Fruit fly (Drosophila melanogaster) Kc167 (cell line): ENCODE results near the gene CG33269.

Experiments used
- Myc ChIP-seq: fragments of >200 bp; optimal IDR thresholded peaks from 2 replicates; lab custom pipeline; 2017; ENCODE audit warnings: missing external identifiers
- Sin3A ChIP-seq: fragments of >200 bp; optimal IDR thresholded peaks from 2 replicates; lab custom pipeline; 2018; ENCODE audit warnings: missing external identifiers
- h ChIP-seq: fragments of >200 bp; optimal IDR thresholded peaks from 3 replicates; lab custom pipeline; 2018; ENCODE audit warnings: missing external identifiers
- insv ChIP-seq: fragments of >200 bp; optimal IDR thresholded peaks from 3 replicates; lab custom pipeline; 2018; ENCODE audit warnings: missing external identifiers
- psq ChIP-seq: fragments of >200 bp; optimal IDR thresholded peaks from 2 replicates; lab custom pipeline; 2017; ENCODE audit warnings: missing external identifiers
- ttk ChIP-seq: sonication (Bioruptor generic); optimal IDR thresholded peaks from 2 replicates; lab custom pipeline; 2017; ENCODE audit warnings: missing external identifiers

The CG33269 gene

dm6 chr3L:11534391-11535246, 47.4 kb downstream of the CG33269 start:
- TF ChIP-seq psq (no peak), ttk (lab: Kevin White, UChicago) (no peak), insv (no peak), Myc (lab: Kevin White, UChicago) (no peak), Sin3A (no peak), h (lab: Kevin White, UChicago) (no peak)

- no peak for TF ChIP-seq h (lab: Kevin White, UChicago)
- TF ChIP-seq insv: no peak
- no peak for TF ChIP-seq ttk (lab: Kevin White, UChicago)
- TF ChIP-seq psq: no peak
- no peak for TF ChIP-seq Sin3A
- TF ChIP-seq Myc (lab: Kevin White, UChicago): no peak
Observed at dm6 chr3L:11533704-11534319, 48.2 kb downstream of the CG33269 start.

DNA sequence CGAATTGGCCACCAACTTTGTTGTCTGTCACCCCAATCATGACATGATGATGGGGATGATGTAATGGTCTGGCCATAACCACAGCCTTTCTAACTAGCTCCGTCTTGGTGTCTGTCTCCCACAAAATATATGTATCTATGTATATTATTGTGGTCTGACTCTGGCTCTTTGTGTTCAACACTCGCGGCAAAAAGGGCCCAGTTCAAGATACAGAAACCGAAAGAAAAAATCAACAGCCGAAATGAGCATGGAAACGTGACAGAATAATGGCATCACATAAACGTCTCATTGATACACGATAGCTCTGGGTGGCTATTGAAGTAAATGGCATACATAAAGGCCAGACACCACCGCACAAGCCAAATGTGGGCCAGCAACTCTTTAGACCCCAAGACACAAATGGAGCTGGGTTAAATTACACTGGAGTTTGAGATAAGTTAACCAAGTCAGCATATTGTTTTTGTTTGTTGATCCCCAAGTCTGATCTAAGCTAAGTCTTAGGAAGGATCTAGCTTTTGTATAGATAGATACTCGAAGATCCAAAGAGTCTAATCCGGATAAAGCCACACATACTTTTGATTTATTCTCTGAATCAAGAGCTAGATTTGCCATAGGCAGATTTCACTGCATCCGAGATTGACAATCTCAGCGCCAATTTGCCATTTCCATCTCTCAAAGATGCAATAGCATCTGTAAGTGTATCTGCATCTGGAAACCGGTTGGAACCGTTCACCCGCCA, 49.8 kb downstream of the CG33269 start:
- TF ChIP-seq Sin3A: no peak
- TF ChIP-seq Myc (lab: Kevin White, UChicago): no peak
- TF ChIP-seq insv: no peak
- no peak for TF ChIP-seq ttk (lab: Kevin White, UChicago)
- no peak for TF ChIP-seq h (lab: Kevin White, UChicago)
- no peak for TF ChIP-seq psq
